Fruit fly (Drosophila melanogaster) whole organism, embryonic: Measurements from ENCODE around the gene CG17698.
"Not testable (repeated sequence)": the region's sequence is repeated elsewhere in the genome, so short reads cannot be mapped to it uniquely, and the experiment has no call there.

Experiments used
- Atf6 ChIP-seq: fragments of 200-800 bp; sonication (Bioruptor generic); IDR thresholded peaks from 2 replicates; pipeline ENCODE4 v1.3.6; 2022; ENCODE audit warnings: missing biosample characterization, missing genetic modification characterization
- Bteb2 ChIP-seq: fragments of 200-800 bp; sonication (Bioruptor generic); optimal IDR thresholded peaks from 2 replicates; lab custom pipeline; 2016; ENCODE audit warnings: missing biosample characterization, missing genetic modification characterization
- CG10321 ChIP-seq: fragments of 200-800 bp; sonication (Bioruptor generic); IDR thresholded peaks from 2 replicates; pipeline ENCODE4 v1.3.6; 2022; ENCODE audit warnings: missing biosample characterization, missing genetic modification characterization
- CG1233 ChIP-seq: fragments of 200-800 bp; sonication (Bioruptor generic); optimal IDR thresholded peaks from 4 replicates; lab custom pipeline; 2018; ENCODE audit warnings: missing biosample characterization, mild to moderate bottlenecking, missing genetic modification characterization
- CG12659 ChIP-seq: fragments of 200-800 bp; sonication (Bioruptor generic); optimal IDR thresholded peaks from 3 replicates; lab custom pipeline; 2017; ENCODE audit warnings: mild to moderate bottlenecking, missing biosample characterization, missing genetic modification reagents, missing genetic modification characterization
- CG12942 ChIP-seq: fragments of 200-800 bp; sonication (Bioruptor generic); optimal IDR thresholded peaks from 3 replicates; lab custom pipeline; 2016; ENCODE audit warnings: missing biosample characterization, missing genetic modification characterization
- CG1603 ChIP-seq: fragments of 200-800 bp; sonication (Bioruptor generic); optimal IDR thresholded peaks from 2 replicates; lab custom pipeline; 2019; ENCODE audit warnings: missing biosample characterization, mild to moderate bottlenecking, missing genetic modification characterization, moderate library complexity
- CG16813 ChIP-seq: fragments of 200-800 bp; sonication (Bioruptor generic); IDR thresholded peaks from 3 replicates; pipeline ENCODE4 v1.3.6; 2022; ENCODE audit warnings: missing biosample characterization, missing genetic modification characterization; ENCODE audit not compliant: partially characterized antibody
- CG17385 ChIP-seq: fragments of 200-800 bp; sonication (Bioruptor generic); optimal IDR thresholded peaks from 3 replicates; lab custom pipeline; 2018; ENCODE audit warnings: missing biosample characterization, mild to moderate bottlenecking, missing genetic modification characterization
- CG18599 ChIP-seq: fragments of 200-800 bp; sonication (Bioruptor generic); optimal IDR thresholded peaks from 3 replicates; lab custom pipeline; 2017; ENCODE audit warnings: missing biosample characterization, missing genetic modification characterization, mild to moderate bottlenecking, moderate library complexity, missing genetic modification reagents
- CG2875 ChIP-seq: fragments of 200-800 bp; sonication (Bioruptor generic); optimal IDR thresholded peaks from 2 replicates; lab custom pipeline; 2017; ENCODE audit warnings: missing biosample characterization, mild to moderate bottlenecking, missing genetic modification characterization, missing genetic modification reagents
- CG30020 ChIP-seq: fragments of 200-800 bp; optimal IDR thresholded peaks from 2 replicates; lab custom pipeline; 2019; ENCODE audit warnings: missing biosample characterization, mild to moderate bottlenecking, missing genetic modification characterization, moderate library complexity
- CG30403 ChIP-seq: fragments of 200-800 bp; sonication (Bioruptor generic); optimal IDR thresholded peaks from 3 replicates; lab custom pipeline; 2016; ENCODE audit warnings: missing biosample characterization, missing genetic modification characterization
- CG33557 ChIP-seq: fragments of 200-800 bp; sonication (Bioruptor generic); optimal IDR thresholded peaks from 2 replicates; lab custom pipeline; 2019; ENCODE audit warnings: missing biosample characterization, mild to moderate bottlenecking, missing genetic modification characterization, moderate library complexity
- CG4360 ChIP-seq: fragments of 200-800 bp; sonication (Bioruptor generic); IDR thresholded peaks from 2 replicates; pipeline ENCODE4 v1.3.6; 2022; ENCODE audit warnings: missing biosample characterization, missing genetic modification characterization
- CG5245 ChIP-seq: fragments of 200-800 bp; sonication (Bioruptor generic); optimal IDR thresholded peaks from 3 replicates; lab custom pipeline; 2016; ENCODE audit warnings: missing biosample characterization, missing genetic modification characterization
- CG6791 ChIP-seq: fragments of 200-800 bp; sonication (Bioruptor generic); IDR thresholded peaks from 3 replicates; pipeline ENCODE4 v1.3.6; 2022; ENCODE audit warnings: missing biosample characterization, missing genetic modification characterization; ENCODE audit not compliant: partially characterized antibody
- CG8089 ChIP-seq: fragments of 200-800 bp; sonication (Bioruptor generic); optimal IDR thresholded peaks from 3 replicates; lab custom pipeline; 2016; ENCODE audit warnings: missing biosample characterization, missing genetic modification characterization
- CG8359 ChIP-seq: fragments of 200-800 bp; sonication (Bioruptor generic); optimal IDR thresholded peaks from 2 replicates; lab custom pipeline; 2017; ENCODE audit warnings: missing biosample characterization, mild to moderate bottlenecking, missing genetic modification characterization, borderline replicate concordance
- CG8765 ChIP-seq: fragments of 200-800 bp; sonication (Bioruptor generic); IDR thresholded peaks from 2 replicates; pipeline ENCODE4 v1.3.6; 2022; ENCODE audit warnings: missing biosample characterization, missing genetic modification characterization
- CHES-1-like ChIP-seq: fragments of 200-800 bp; sonication (Bioruptor generic); optimal IDR thresholded peaks from 2 replicates; lab custom pipeline; 2016; ENCODE audit warnings: missing biosample characterization, missing genetic modification characterization
- D19B ChIP-seq: fragments of 200-800 bp; sonication (Bioruptor generic); optimal IDR thresholded peaks from 2 replicates; lab custom pipeline; 2017; ENCODE audit warnings: missing biosample characterization, mild to moderate bottlenecking, missing genetic modification characterization
- Dek ChIP-seq: fragments of 200-800 bp; sonication (Bioruptor generic); optimal IDR thresholded peaks from 3 replicates; lab custom pipeline; 2019; ENCODE audit warnings: missing biosample characterization, mild to moderate bottlenecking, missing genetic modification characterization, moderate library complexity
- Dp ChIP-seq: fragments of 200-800 bp; sonication (Bioruptor generic); optimal IDR thresholded peaks from 2 replicates; lab custom pipeline; 2018; ENCODE audit warnings: missing biosample characterization, mild to moderate bottlenecking, missing genetic modification characterization, moderate library complexity
- Drgx ChIP-seq: fragments of 200-800 bp; sonication (Bioruptor generic); IDR thresholded peaks from 2 replicates; pipeline ENCODE4 v1.3.6; 2022; ENCODE audit warnings: missing biosample characterization, missing genetic modification characterization
- Gug ChIP-seq: fragments of 200-800 bp; sonication (Bioruptor generic); IDR thresholded peaks from 4 replicates; pipeline ENCODE4 v1.3.6; 2022; ENCODE audit warnings: missing biosample characterization, missing genetic modification characterization
- H15 ChIP-seq: fragments of 200-800 bp; sonication (Bioruptor generic); IDR thresholded peaks from 3 replicates; pipeline ENCODE4 v1.3.6; 2022; ENCODE audit warnings: missing biosample characterization, missing genetic modification characterization
- Hand ChIP-seq: fragments of 200-800 bp; sonication (Bioruptor generic); optimal IDR thresholded peaks from 2 replicates; lab custom pipeline; 2017; ENCODE audit warnings: mild to moderate bottlenecking, missing biosample characterization, missing genetic modification reagents, missing genetic modification characterization
- NK7.1 ChIP-seq: fragments of 200-800 bp; sonication (Bioruptor generic); optimal IDR thresholded peaks from 3 replicates; lab custom pipeline; 2016; ENCODE audit warnings: missing biosample characterization, missing genetic modification characterization
- Nf-YC ChIP-seq: fragments of 200-800 bp; optimal IDR thresholded peaks from 3 replicates; lab custom pipeline; 2019; ENCODE audit warnings: missing biosample characterization, mild to moderate bottlenecking, missing genetic modification characterization, moderate library complexity
- Scr ChIP-seq: fragments of 200-800 bp; sonication (Bioruptor generic); IDR thresholded peaks from 2 replicates; pipeline ENCODE4 v1.3.6; 2022; ENCODE audit warnings: missing biosample characterization, missing genetic modification characterization; ENCODE audit not compliant: partially characterized antibody
- Sin3A ChIP-seq: fragments of >200 bp; optimal IDR thresholded peaks from 2 replicates; lab custom pipeline; 2018
- Stat92E ChIP-seq, 3 experiments: fragments of >200 bp in 2 of 3; fragments of 200-800 bp in 1 of 3; sonication (Bioruptor generic) in 1 of 3; optimal IDR thresholded peaks; 2 replicates each; lab custom pipeline; 2017 to 2019; ENCODE audit warnings: missing biosample characterization in 3 of 3, missing genetic modification characterization in 3 of 3, mild to moderate bottlenecking in 1 of 3, moderate library complexity in 1 of 3
- az2 ChIP-seq: fragments of 200-800 bp; sonication (Bioruptor generic); optimal IDR thresholded peaks from 3 replicates; lab custom pipeline; 2016; ENCODE audit warnings: missing biosample characterization, missing genetic modification characterization
- bsh ChIP-seq, 2 experiments: fragments of 200-800 bp; sonication (Bioruptor generic); optimal IDR thresholded peaks; 2 replicates each; lab custom pipeline; 2017 to 2018; ENCODE audit warnings: mild to moderate bottlenecking in 2 of 2, missing biosample characterization in 2 of 2, missing genetic modification characterization in 2 of 2, moderate library complexity in 1 of 2
- dysf ChIP-seq: fragments of 200-800 bp; sonication (Bioruptor generic); IDR thresholded peaks from 3 replicates; pipeline ENCODE4 v1.3.6; 2022; ENCODE audit warnings: missing biosample characterization, missing genetic modification characterization
- exex ChIP-seq: fragments of 200-800 bp; sonication (Bioruptor generic); optimal IDR thresholded peaks from 4 replicates; lab custom pipeline; 2018; ENCODE audit warnings: missing biosample characterization, mild to moderate bottlenecking, missing genetic modification characterization, moderate library complexity
- fd64A ChIP-seq: fragments of 200-800 bp; sonication (Bioruptor generic); optimal IDR thresholded peaks from 3 replicates; lab custom pipeline; 2018; ENCODE audit warnings: missing biosample characterization, mild to moderate bottlenecking, missing genetic modification characterization
- ftz-f1 ChIP-seq: fragments of 200-800 bp; sonication (Bioruptor generic); optimal IDR thresholded peaks from 2 replicates; lab custom pipeline; 2016; ENCODE audit warnings: missing biosample characterization, missing genetic modification characterization
- inv ChIP-seq: fragments of 200-800 bp; sonication (Bioruptor generic); IDR thresholded peaks from 2 replicates; pipeline ENCODE4 v1.3.6; 2022; ENCODE audit warnings: missing biosample characterization, missing genetic modification characterization; ENCODE audit not compliant: partially characterized antibody
- lmd ChIP-seq: fragments of 200-800 bp; sonication (Bioruptor generic); IDR thresholded peaks from 2 replicates; pipeline ENCODE4 v1.3.6; 2022; ENCODE audit warnings: missing biosample characterization, missing genetic modification characterization
- nau ChIP-seq: fragments of 200-800 bp; sonication (Bioruptor generic); optimal IDR thresholded peaks from 3 replicates; lab custom pipeline; 2017; ENCODE audit warnings: missing biosample characterization, mild to moderate bottlenecking, missing genetic modification characterization, missing genetic modification reagents
- row ChIP-seq: fragments of 200-800 bp; sonication (Bioruptor generic); IDR thresholded peaks from 3 replicates; pipeline ENCODE4 v1.3.6; 2022; ENCODE audit warnings: missing biosample characterization, missing genetic modification characterization
- sim ChIP-seq: fragments of 200-800 bp; sonication (Bioruptor generic); IDR thresholded peaks from 2 replicates; pipeline ENCODE4 v1.3.6; 2022; ENCODE audit warnings: missing biosample characterization, missing genetic modification characterization
- sima ChIP-seq: fragments of 200-800 bp; sonication (Bioruptor generic); optimal IDR thresholded peaks from 2 replicates; lab custom pipeline; 2016; ENCODE audit warnings: missing biosample characterization, missing genetic modification characterization
- usp ChIP-seq: fragments of >200 bp; optimal IDR thresholded peaks from 2 replicates; lab custom pipeline; 2017; ENCODE audit warnings: missing biosample characterization, missing genetic modification characterization
- yki ChIP-seq: fragments of >200 bp; optimal IDR thresholded peaks from 3 replicates; lab custom pipeline; 2018
- zen ChIP-seq: fragments of 200-800 bp; sonication (Bioruptor generic); optimal IDR thresholded peaks from 3 replicates; lab custom pipeline; 2018; ENCODE audit warnings: missing biosample characterization, mild to moderate bottlenecking, missing genetic modification characterization, moderate library complexity

Gene CG17698

DNA sequence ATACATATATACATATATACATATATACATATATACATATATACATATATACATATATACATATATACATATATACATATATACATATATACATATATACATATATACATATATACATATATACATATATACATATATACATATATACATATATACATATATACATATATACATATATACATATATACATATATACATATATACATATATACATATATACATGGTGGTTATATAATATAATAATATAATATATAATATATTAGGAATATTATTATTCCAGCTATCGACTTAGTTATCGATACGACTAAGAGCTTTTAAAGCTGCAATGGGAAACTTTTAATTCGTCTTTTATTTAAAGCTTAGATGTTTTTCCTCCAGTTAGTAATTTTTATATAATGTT is at the start of gene CG17698:
Gene CG17698, plus strand, starts transcription at position 301 of the 400 bp plus-strand sequence.
- not testable (repeated sequence) for TF ChIP-seq Atf6 (GFP tag; lab: Robert Waterston, UW); lmd (GFP tag; lab: Robert Waterston, UW); zen (tag; lab: Kevin White, UChicago)
- TF ChIP-seq, all 482 proteins: peak for 0; not testable (repeated sequence) for 482

DNA sequence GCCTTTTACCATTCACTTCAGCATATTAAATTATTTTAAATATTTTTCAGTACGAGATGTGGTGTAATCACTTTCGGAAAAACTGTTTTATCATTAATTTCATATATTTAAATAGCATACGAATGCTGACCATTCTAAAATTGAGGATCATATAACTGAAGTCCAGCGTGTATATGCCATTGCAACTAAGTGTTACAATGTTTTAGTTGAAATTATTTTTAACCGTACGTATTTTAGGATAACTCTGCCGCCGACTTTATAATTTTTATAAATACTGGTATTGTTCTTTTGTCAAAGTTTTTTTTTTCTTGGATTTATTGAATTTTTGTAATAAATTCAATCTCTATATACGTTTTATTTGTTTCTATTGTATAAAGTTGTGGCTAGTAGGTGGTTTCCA is 48.0 kb upstream of the CG17698 start:
- TF ChIP-seq CG30403 (GFP tag; lab: Kevin White, UChicago) (no peak), CG1603 (tag; lab: Kevin White, UChicago) (peak; percentile 3), CG8089 (GFP tag; lab: Kevin White, UChicago) (peak; percentile 98), CG30020 (tag; lab: Kevin White, UChicago) (peak; percentile 31), bsh (GFP tag; optimal IDR thresholded peaks at IDR 0.05; lab: Kevin White, UChicago) (no peak)
- TF ChIP-seq, all 482 proteins: peak for 3

DNA sequence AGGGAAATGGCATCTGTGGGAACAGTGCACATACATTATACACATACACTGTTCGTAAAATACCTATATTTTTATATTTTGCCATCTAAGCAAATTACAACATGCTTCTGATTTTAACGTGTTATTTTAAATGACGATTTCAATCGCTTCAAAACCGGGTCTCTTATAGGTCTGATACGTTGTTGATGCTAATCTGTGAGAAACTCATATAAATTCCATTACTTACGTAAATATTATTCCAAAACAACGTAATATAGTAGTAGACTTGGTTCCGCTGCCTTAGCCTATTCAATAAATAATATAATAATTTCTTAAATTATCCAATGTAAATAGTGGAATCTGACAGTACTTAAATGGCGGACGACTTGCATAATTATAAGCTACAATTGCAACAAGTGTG is 23.0 kb upstream of the CG17698 start, which contains the start of gene Spf30:
Gene Spf30, plus strand, starts transcription at position 252 of the 400 bp plus-strand sequence.
- TF ChIP-seq Bteb2 (GFP tag; lab: Kevin White, UChicago) (no peak), CG18599 (GFP tag; lab: Kevin White, UChicago) (no peak), Drgx (no peak), exex (no peak), D19B (GFP tag; lab: Kevin White, UChicago) (no peak), CG8765 (GFP tag; lab: Robert Waterston, UW) (no peak), CG6791 (GFP tag; lab: Robert Waterston, UW) (no peak), Dp (GFP tag; lab: Kevin White, UChicago) (no peak), CG8359 (no peak), CG10321 (no peak), Stat92E (GFP tag; optimal IDR thresholded peaks at IDR 0.05; lab: Kevin White, UChicago) (no peak), fd64A (GFP tag; lab: Kevin White, UChicago) (no peak), Scr (GFP tag; lab: Robert Waterston, UW) (no peak), CG4360 (GFP tag; lab: Robert Waterston, UW) (no peak), Hand (GFP tag; lab: Kevin White, UChicago) (no peak), Dek (tag; lab: Kevin White, UChicago) (no peak), CG2875 (GFP tag; lab: Kevin White, UChicago) (no peak), Gug (GFP tag; lab: Robert Waterston, UW) (no peak), yki (no peak), CG17385 (GFP tag; lab: Kevin White, UChicago) (no peak), az2 (no peak), nau (GFP tag; lab: Kevin White, UChicago) (no peak), Nf-YC (tag; lab: Kevin White, UChicago) (no peak), row (GFP tag; lab: Robert Waterston, UW) (peak; percentile 82), ftz-f1 (GFP tag; lab: Kevin White, UChicago) (no peak), Sin3A (lab: Kevin White, UChicago) (no peak), CG16813 (GFP tag; lab: Robert Waterston, UW) (no peak), dysf (GFP tag; lab: Robert Waterston, UW) (no peak), CG33557 (no peak), sima (no peak), CG12659 (peak; percentile 47), CG5245 (GFP tag; lab: Kevin White, UChicago) (no peak), CG1233 (GFP tag; lab: Kevin White, UChicago) (no peak), inv (GFP tag; lab: Robert Waterston, UW) (no peak), CHES-1-like (no peak), CG12942 (GFP tag; lab: Kevin White, UChicago) (no peak), NK7.1 (no peak), sim (GFP tag; lab: Robert Waterston, UW) (no peak), usp (no peak), H15 (GFP tag; lab: Robert Waterston, UW) (no peak)
